Fruit fly (Drosophila melanogaster) whole organism, embryonic: ENCODE measurements around the gene Elp4.

Source experiments
- Abd-B ChIP-seq: fragments of 200-800 bp; sonication (Bioruptor generic); optimal IDR thresholded peaks from 2 replicates; lab custom pipeline; 2018; ENCODE audit warnings: missing biosample characterization, mild to moderate bottlenecking, missing genetic modification characterization, moderate library complexity
- Aef1 ChIP-seq: fragments of 200-800 bp; sonication (Bioruptor generic); IDR thresholded peaks from 3 replicates; pipeline ENCODE4 v1.3.6; 2022; ENCODE audit warnings: missing biosample characterization, missing genetic modification characterization
- Atf3 ChIP-seq: fragments of 200-800 bp; sonication (Bioruptor generic); optimal IDR thresholded peaks from 3 replicates; lab custom pipeline; 2016; ENCODE audit warnings: missing biosample characterization, missing genetic modification characterization
- CG11085 ChIP-seq: fragments of 200-800 bp; sonication (Bioruptor generic); IDR thresholded peaks from 2 replicates; pipeline ENCODE4 v1.3.6; 2022; ENCODE audit warnings: missing biosample characterization, missing genetic modification characterization
- CG11504 ChIP-seq: fragments of 200-800 bp; sonication (Bioruptor generic); optimal IDR thresholded peaks from 3 replicates; lab custom pipeline; 2019; ENCODE audit warnings: missing biosample characterization, mild to moderate bottlenecking, missing genetic modification characterization, moderate library complexity
- CG14014 ChIP-seq: fragments of 200-800 bp; sonication (Bioruptor generic); IDR thresholded peaks from 2 replicates; pipeline ENCODE4 v1.3.6; 2022; ENCODE audit warnings: missing biosample characterization, missing genetic modification characterization
- CG15073 ChIP-seq: fragments of 200-800 bp; sonication (Bioruptor generic); optimal IDR thresholded peaks from 2 replicates; lab custom pipeline; 2016; ENCODE audit warnings: missing biosample characterization, missing genetic modification characterization
- CG15269 ChIP-seq: fragments of 200-800 bp; sonication (Bioruptor generic); optimal IDR thresholded peaks from 2 replicates; lab custom pipeline; 2018; ENCODE audit warnings: missing biosample characterization, mild to moderate bottlenecking, missing genetic modification characterization, moderate library complexity
- CG16779 ChIP-seq: fragments of 200-800 bp; sonication (Bioruptor generic); IDR thresholded peaks from 2 replicates; pipeline ENCODE4 v1.3.6; 2022; ENCODE audit warnings: missing biosample characterization, missing genetic modification characterization
- CG17829 ChIP-seq: fragments of 200-800 bp; optimal IDR thresholded peaks from 2 replicates; lab custom pipeline; 2019; ENCODE audit warnings: missing biosample characterization, mild to moderate bottlenecking, missing genetic modification characterization, moderate library complexity
- CG2889 ChIP-seq: fragments of 200-800 bp; sonication (Bioruptor generic); IDR thresholded peaks from 3 replicates; pipeline ENCODE4 v1.3.6; 2022; ENCODE audit warnings: missing biosample characterization, missing genetic modification characterization
- CG32767 ChIP-seq: fragments of 200-800 bp; sonication (Bioruptor generic); IDR thresholded peaks from 2 replicates; pipeline ENCODE4 v1.3.6; 2022; ENCODE audit warnings: missing biosample characterization, missing genetic modification characterization
- CG4360 ChIP-seq: fragments of 200-800 bp; sonication (Bioruptor generic); IDR thresholded peaks from 2 replicates; pipeline ENCODE4 v1.3.6; 2022; ENCODE audit warnings: missing biosample characterization, missing genetic modification characterization
- CG7556 ChIP-seq: fragments of 200-800 bp; sonication (Bioruptor generic); optimal IDR thresholded peaks from 2 replicates; lab custom pipeline; 2017; ENCODE audit warnings: missing biosample characterization, mild to moderate bottlenecking, missing genetic modification characterization
- CG9609 ChIP-seq: fragments of 200-800 bp; sonication (Bioruptor generic); optimal IDR thresholded peaks from 3 replicates; lab custom pipeline; 2016; ENCODE audit warnings: missing biosample characterization, missing genetic modification characterization
- CG9727 ChIP-seq: fragments of 200-800 bp; sonication (Bioruptor generic); optimal IDR thresholded peaks from 3 replicates; lab custom pipeline; 2017; ENCODE audit warnings: missing biosample characterization, mild to moderate bottlenecking, missing genetic modification characterization
- E2f2 ChIP-seq: fragments of 200-800 bp; sonication (Bioruptor generic); IDR thresholded peaks from 2 replicates; pipeline ENCODE4 v1.3.6; 2022; ENCODE audit warnings: missing biosample characterization, missing genetic modification characterization
- Fer2 ChIP-seq: fragments of 200-800 bp; sonication (Bioruptor generic); optimal IDR thresholded peaks from 2 replicates; lab custom pipeline; 2018; ENCODE audit warnings: missing biosample characterization, mild to moderate bottlenecking, missing genetic modification characterization, moderate library complexity
- Hey ChIP-seq: fragments of 200-800 bp; sonication (Bioruptor generic); optimal IDR thresholded peaks from 3 replicates; lab custom pipeline; 2018; ENCODE audit warnings: missing biosample characterization, mild to moderate bottlenecking, missing genetic modification characterization
- Max ChIP-seq: fragments of 200-800 bp; sonication (Bioruptor generic); optimal IDR thresholded peaks from 2 replicates; lab custom pipeline; 2016; ENCODE audit warnings: missing biosample characterization, mild to moderate bottlenecking, missing genetic modification characterization
- NFAT ChIP-seq: fragments of 200-800 bp; sonication (Bioruptor generic); IDR thresholded peaks from 2 replicates; pipeline ENCODE4 v1.3.6; 2022; ENCODE audit warnings: missing biosample characterization, missing genetic modification characterization
- Optix ChIP-seq: fragments of 200-800 bp; sonication (Bioruptor generic); IDR thresholded peaks from 3 replicates; pipeline ENCODE4 v1.3.6; 2022; ENCODE audit warnings: missing biosample characterization, missing genetic modification characterization
- Ptx1 ChIP-seq: fragments of 200-800 bp; sonication (Bioruptor generic); IDR thresholded peaks from 2 replicates; pipeline ENCODE4 v1.3.6; 2022; ENCODE audit warnings: missing biosample characterization, missing genetic modification characterization
- Rx ChIP-seq: fragments of 200-800 bp; sonication (Bioruptor generic); IDR thresholded peaks from 2 replicates; pipeline ENCODE4 v1.3.6; 2022; ENCODE audit warnings: missing biosample characterization, missing genetic modification characterization
- az2 ChIP-seq: fragments of 200-800 bp; sonication (Bioruptor generic); optimal IDR thresholded peaks from 3 replicates; lab custom pipeline; 2016; ENCODE audit warnings: missing biosample characterization, missing genetic modification characterization
- bbx ChIP-seq: fragments of 200-800 bp; sonication (Bioruptor generic); IDR thresholded peaks from 2 replicates; pipeline ENCODE4 v1.3.6; 2022; ENCODE audit warnings: missing biosample characterization, missing genetic modification characterization; ENCODE audit not compliant: partially characterized antibody
- bowl ChIP-seq: fragments of 200-800 bp; sonication (Bioruptor generic); IDR thresholded peaks from 2 replicates; pipeline ENCODE4 v1.3.6; 2022; ENCODE audit warnings: missing biosample characterization, missing genetic modification characterization
- chn ChIP-seq: fragments of 200-800 bp; sonication (Bioruptor generic); optimal IDR thresholded peaks from 2 replicates; lab custom pipeline; 2016; ENCODE audit warnings: missing biosample characterization, missing genetic modification characterization
- corto ChIP-seq: fragments of 200-800 bp; sonication (Bioruptor generic); optimal IDR thresholded peaks from 2 replicates; lab custom pipeline; 2016; ENCODE audit warnings: missing biosample characterization, mild to moderate bottlenecking, missing genetic modification characterization, moderate library complexity
- crc ChIP-seq: fragments of 200-800 bp; sonication (Bioruptor generic); optimal IDR thresholded peaks from 2 replicates; lab custom pipeline; 2016; ENCODE audit warnings: missing biosample characterization, missing genetic modification characterization
- dan ChIP-seq: fragments of 200-800 bp; sonication (Bioruptor generic); IDR thresholded peaks from 2 replicates; pipeline ENCODE4 v1.3.6; 2022; ENCODE audit warnings: missing biosample characterization, missing genetic modification characterization
- dati ChIP-seq: fragments of 200-800 bp; sonication (Bioruptor generic); IDR thresholded peaks from 2 replicates; pipeline ENCODE4 v1.3.6; 2022; ENCODE audit warnings: missing biosample characterization, missing genetic modification characterization
- emc ChIP-seq: fragments of 200-800 bp; sonication (Bioruptor generic); optimal IDR thresholded peaks from 2 replicates; lab custom pipeline; 2016; ENCODE audit warnings: missing biosample characterization, missing genetic modification characterization
- exex ChIP-seq: fragments of 200-800 bp; sonication (Bioruptor generic); optimal IDR thresholded peaks from 4 replicates; lab custom pipeline; 2018; ENCODE audit warnings: missing biosample characterization, mild to moderate bottlenecking, missing genetic modification characterization, moderate library complexity
- fd102C ChIP-seq: fragments of 200-800 bp; sonication (Bioruptor generic); optimal IDR thresholded peaks from 2 replicates; lab custom pipeline; 2018; ENCODE audit warnings: missing biosample characterization, mild to moderate bottlenecking, missing genetic modification characterization, moderate library complexity
- gfzf ChIP-seq: fragments of 200-800 bp; sonication (Bioruptor generic); optimal IDR thresholded peaks from 2 replicates; lab custom pipeline; 2016; ENCODE audit warnings: missing biosample characterization, mild to moderate bottlenecking, missing genetic modification characterization, moderate library complexity
- grau ChIP-seq: fragments of 200-800 bp; optimal IDR thresholded peaks from 3 replicates; lab custom pipeline; 2019; ENCODE audit warnings: missing biosample characterization, mild to moderate bottlenecking, missing genetic modification characterization, moderate library complexity
- lola ChIP-seq, 3 experiments: fragments of >200 bp in 2 of 3; fragments of 200-800 bp in 1 of 3; sonication (Bioruptor generic) in 1 of 3; optimal IDR thresholded peaks; 2 replicates each; lab custom pipeline; 2017 to 2019; ENCODE audit warnings: missing biosample characterization in 3 of 3, missing genetic modification characterization in 3 of 3, mild to moderate bottlenecking in 1 of 3, moderate library complexity in 1 of 3
- mld ChIP-seq: fragments of 200-800 bp; sonication (Bioruptor generic); IDR thresholded peaks from 3 replicates; pipeline ENCODE4 v1.3.6; 2022; ENCODE audit warnings: missing biosample characterization, missing genetic modification characterization; ENCODE audit not compliant: partially characterized antibody
- nerfin-2 ChIP-seq: fragments of 200-800 bp; sonication (Bioruptor generic); IDR thresholded peaks from 2 replicates; pipeline ENCODE4 v1.3.6; 2022; ENCODE audit warnings: missing biosample characterization, missing genetic modification characterization; ENCODE audit not compliant: partially characterized antibody
- org-1 ChIP-seq: fragments of 200-800 bp; sonication (Bioruptor generic); optimal IDR thresholded peaks from 2 replicates; lab custom pipeline; 2017; ENCODE audit warnings: missing biosample characterization, missing genetic modification characterization
- p53 ChIP-seq: fragments of 200-800 bp; sonication (Bioruptor generic); optimal IDR thresholded peaks from 2 replicates; lab custom pipeline; 2016; ENCODE audit warnings: missing biosample characterization, missing genetic modification characterization
- peb ChIP-seq: fragments of 200-800 bp; sonication (Bioruptor generic); IDR thresholded peaks from 2 replicates; pipeline ENCODE4 v1.3.6; 2022; ENCODE audit warnings: missing biosample characterization, missing genetic modification characterization
- pfk ChIP-seq: fragments of 200-800 bp; sonication (Bioruptor generic); optimal IDR thresholded peaks from 2 replicates; lab custom pipeline; 2018; ENCODE audit warnings: missing biosample characterization, mild to moderate bottlenecking, missing genetic modification characterization, moderate library complexity
- pum ChIP-seq: fragments of 200-800 bp; sonication (Bioruptor generic); optimal IDR thresholded peaks from 2 replicates; lab custom pipeline; 2016; ENCODE audit warnings: missing biosample characterization, missing genetic modification characterization
- sc ChIP-seq, 3 experiments: fragments of >200 bp in 2 of 3; fragments of 200-800 bp in 1 of 3; sonication (Bioruptor generic) in 1 of 3; optimal IDR thresholded peaks; 2 replicates in 2 of 3; 3 replicates in 1 of 3; lab custom pipeline; 2017; ENCODE audit warnings: mild to moderate bottlenecking in 1 of 3, missing biosample characterization in 1 of 3, missing genetic modification characterization in 1 of 3, missing genetic modification reagents in 1 of 3
- schlank ChIP-seq: fragments of 200-800 bp; sonication (Bioruptor generic); optimal IDR thresholded peaks from 2 replicates; lab custom pipeline; 2018; ENCODE audit warnings: missing biosample characterization, mild to moderate bottlenecking, missing genetic modification characterization
- tgo ChIP-seq: fragments of 200-800 bp; sonication (Bioruptor generic); IDR thresholded peaks from 3 replicates; pipeline ENCODE4 v1.3.6; 2022; ENCODE audit warnings: missing biosample characterization, missing genetic modification characterization
- zfh1 ChIP-seq: fragments of 200-800 bp; sonication (Bioruptor generic); IDR thresholded peaks from 3 replicates; pipeline ENCODE4 v1.3.6; 2022; ENCODE audit warnings: missing biosample characterization, missing genetic modification characterization

The Elp4 gene

DNA sequence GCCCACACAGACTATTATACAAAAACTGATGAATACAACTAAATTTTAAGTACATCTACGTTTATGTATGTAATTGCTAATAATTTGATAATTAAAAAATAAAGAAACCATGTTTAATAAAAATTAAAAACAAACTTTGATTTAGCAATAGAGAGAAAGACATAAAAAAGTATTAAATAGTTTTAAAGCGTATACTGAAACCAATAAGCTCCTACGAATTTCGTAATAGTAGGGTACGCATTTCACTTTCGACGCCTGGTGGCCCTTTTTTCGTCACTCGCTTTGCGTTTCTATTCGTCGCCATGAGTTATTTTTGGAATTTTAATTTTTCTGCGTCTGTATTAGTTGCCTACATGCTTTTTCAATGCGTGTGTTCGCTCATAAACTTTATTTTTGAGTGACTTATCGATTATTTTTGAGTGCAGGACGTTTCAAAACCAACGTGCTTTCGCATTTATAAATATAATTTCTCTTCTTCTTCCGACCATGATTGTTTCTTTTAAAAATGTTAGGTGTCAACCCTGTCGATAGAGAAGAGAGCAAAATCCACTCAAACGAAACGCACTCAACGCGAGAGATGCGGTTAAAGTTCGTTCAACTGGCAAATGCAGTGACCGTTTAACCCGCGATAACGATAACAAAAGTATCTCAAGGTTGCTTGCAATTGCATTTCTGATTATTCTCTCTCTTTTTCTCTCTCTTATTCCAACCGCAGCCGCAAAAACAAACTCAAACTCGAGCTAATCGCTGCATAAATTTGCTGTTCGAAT lies 22.8 kb downstream of the Elp4 start, which contains the start of gene Oscillin (continued):
- TF ChIP-seq pfk = no peak
- TF ChIP-seq CG9609 = no peak
- TF ChIP-seq p53 (GFP tag; lab: Kevin White, UChicago) = no peak
- TF ChIP-seq CG4360 (GFP tag; lab: Robert Waterston, UW) = 0 out of 2 replicates have a peak, but pooled peaks have one; percentile 4
- TF ChIP-seq fd102C (GFP tag; lab: Kevin White, UChicago) = no peak
- TF ChIP-seq org-1 (GFP tag; lab: Kevin White, UChicago) = peak; percentile 52
- TF ChIP-seq NFAT = peak; percentile 49; the same call in 1 of the 2 replicates
- peak; percentile 78 for TF ChIP-seq CG32767
- TF ChIP-seq pum = peak; percentile 13
- TF ChIP-seq Ptx1 (GFP tag; lab: Robert Waterston, UW) = peak; percentile 88
- TF ChIP-seq CG9727 (GFP tag; lab: Kevin White, UChicago) = peak; percentile 88
- TF ChIP-seq CG11085 = peak; percentile 71
- TF ChIP-seq CG14014 (GFP tag; lab: Robert Waterston, UW) = peak; percentile 91
- TF ChIP-seq nerfin-2 = peak; percentile 87
- peak; percentile 93 for TF ChIP-seq bbx (GFP tag; lab: Robert Waterston, UW)
- TF ChIP-seq Max = peak; percentile 47
- TF ChIP-seq grau (tag; lab: Kevin White, UChicago) = peak; percentile 86
- no peak for TF ChIP-seq CG2889 (GFP tag; lab: Robert Waterston, UW)
- TF ChIP-seq az2 = peak; percentile 77
- TF ChIP-seq Abd-B (GFP tag; lab: Kevin White, UChicago) = peak; percentile 52
- TF ChIP-seq Fer2 = peak; percentile 74
- TF ChIP-seq schlank (tag; lab: Kevin White, UChicago) = no peak
- peak; percentile 60; the same call in 1 of the 2 replicates for TF ChIP-seq peb
- TF ChIP-seq sc (optimal IDR thresholded peaks at IDR 0.05; lab: Kevin White, UChicago) = no peak
- TF ChIP-seq sc (GFP tag; optimal IDR thresholded peaks at IDR 0.05; lab: Kevin White, UChicago) = no peak
- TF ChIP-seq CG11504 (tag; lab: Kevin White, UChicago) = peak; percentile 88
- TF ChIP-seq exex (tag; lab: Kevin White, UChicago) = peak; percentile 51
- no peak for TF ChIP-seq Atf3 (GFP tag; lab: Kevin White, UChicago)
- peak; percentile 75 for TF ChIP-seq CG15269 (tag; lab: Kevin White, UChicago)
- TF ChIP-seq mld (GFP tag; lab: Robert Waterston, UW) = peak; percentile 88
- TF ChIP-seq Rx (GFP tag; lab: Robert Waterston, UW) = peak; percentile 52; the same call in 1 of the 2 replicates
- no peak for TF ChIP-seq Hey (tag; lab: Kevin White, UChicago)
- peak; percentile 12 for TF ChIP-seq CG15073 (GFP tag; lab: Kevin White, UChicago)
- peak; percentile 40 for TF ChIP-seq corto (GFP tag; lab: Kevin White, UChicago)
- TF ChIP-seq E2f2 (GFP tag; lab: Robert Waterston, UW) = peak; percentile 50; the same call in 1 of the 2 replicates
- peak; percentile 42 for TF ChIP-seq crc
- no peak for TF ChIP-seq CG16779 (GFP tag; lab: Robert Waterston, UW)
- peak; percentile 92 for TF ChIP-seq CG17829
- TF ChIP-seq lola (GFP tag; optimal IDR thresholded peaks at IDR 0.05; lab: Kevin White, UChicago) = peak in 1 of 3 experiments; percentile 87
- no peak for TF ChIP-seq gfzf (GFP tag; lab: Kevin White, UChicago)
- no peak for TF ChIP-seq dan (GFP tag; lab: Robert Waterston, UW)
- TF ChIP-seq zfh1 (GFP tag; lab: Robert Waterston, UW) = peak; percentile 84
- TF ChIP-seq chn (GFP tag; lab: Kevin White, UChicago) = peak; percentile 18
- peak; percentile 49; the same call in 1 of the 2 replicates for TF ChIP-seq dati (GFP tag; lab: Robert Waterston, UW)
- TF ChIP-seq bowl (GFP tag; lab: Robert Waterston, UW) = no peak
- peak; percentile 88 for TF ChIP-seq tgo (GFP tag; lab: Robert Waterston, UW)
- TF ChIP-seq Optix = no peak
- peak; percentile 86 for TF ChIP-seq CG7556 (GFP tag; lab: Kevin White, UChicago)
- no peak for TF ChIP-seq emc (GFP tag; lab: Kevin White, UChicago)
- peak; percentile 57 for TF ChIP-seq Aef1 (GFP tag; lab: Robert Waterston, UW)
